Fruit fly (Drosophila melanogaster) S2 (cell line): Measurements from ENCODE around the gene WASp.

Experiments
- CG8478 ChIP-seq: fragments of >200 bp; optimal IDR thresholded peaks from 2 replicates; lab custom pipeline; 2018
- CTCF ChIP-seq, 2 experiments: fragments of >200 bp; optimal IDR thresholded peaks; 2 replicates each; lab custom pipeline; 2018

DNA sequence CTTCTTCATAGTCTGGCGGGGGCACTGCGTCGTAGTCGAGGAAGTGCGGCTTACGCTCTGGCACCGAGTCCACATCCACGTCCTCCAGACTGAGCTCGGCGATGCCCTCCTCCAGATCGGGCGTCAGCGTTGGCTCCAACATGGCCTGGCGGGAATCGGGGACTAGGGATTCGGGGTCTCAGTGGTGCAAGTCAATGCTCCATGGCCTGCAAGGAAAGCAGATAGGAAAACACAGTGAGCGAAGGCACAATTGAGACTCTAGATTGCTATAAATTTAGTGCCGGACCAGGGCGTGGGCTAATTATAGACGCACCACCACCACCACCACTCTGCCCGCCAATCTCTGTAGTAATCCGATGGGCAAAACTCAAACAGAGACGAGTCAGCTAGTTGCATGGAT is 8.8 kb upstream of the WASp start:
- TF ChIP-seq CTCF (optimal IDR thresholded peaks at IDR 0.05; lab: Kevin White, UChicago) (no peak), CG8478 (no peak)
